Worm (Caenorhabditis elegans) whole organism, L1 larva: ENCODE data around the gene hsp-60.

Experiments used
- ama-1 ChIP-seq: fragments of 150-350 bp; optimal IDR thresholded peaks from 2 replicates; lab custom pipeline; 2014
- lir-3 ChIP-seq: sonication (generic microtip); optimal IDR thresholded peaks from 2 replicates; lab custom pipeline; 2016; ENCODE audit warnings: mild to moderate bottlenecking, missing genetic modification characterization, moderate library complexity, missing compliant biosample characterization; ENCODE audit not compliant: poor library complexity
- snpc-4 ChIP-seq: fragments of 150-350 bp; optimal IDR thresholded peaks from 2 replicates; lab custom pipeline; 2014; ENCODE audit warnings: missing biosample characterization, missing genetic modification characterization

ce11 chrIII:1618915-1619314 is 627 bp upstream of the hsp-60 start, which contains the start of gene Y22D7AL.10:
- TF ChIP-seq lir-3 (peak; percentile 97), snpc-4 (tag; lab: Kevin White, UChicago) (peak; percentile 90), ama-1 (lab: Kevin White, UChicago) (peak; percentile 78)
